Worm (Caenorhabditis elegans): Measurements from ENCODE around the gene Y55B1BL.2.

DNA sequence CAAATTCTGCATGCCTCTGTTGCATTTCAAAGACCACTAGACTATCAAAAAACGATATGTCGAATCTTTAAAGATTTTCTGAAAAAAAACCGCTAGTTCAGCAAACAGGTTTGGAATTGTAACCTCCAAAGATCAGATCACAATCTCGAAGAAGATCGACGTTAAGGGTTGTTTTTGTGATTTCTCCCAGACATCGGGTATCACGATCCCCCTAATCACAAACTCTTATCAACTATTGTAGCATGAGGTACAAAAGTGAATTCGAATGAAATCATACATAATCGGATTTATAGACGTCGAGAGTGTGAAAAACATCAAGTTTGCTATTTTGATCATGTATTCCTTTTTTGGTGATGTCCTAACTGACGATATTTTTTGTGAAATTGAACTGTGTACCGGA, 1.7 kb upstream of the Y55B1BL.2 start:
- TF ChIP-seq him-1 (tag; optimal IDR thresholded peaks at IDR 0.05) (no peak), dao-5 (tag; optimal IDR thresholded peaks at IDR 0.05) (no peak)
